Worm (Caenorhabditis elegans) whole organism, dauer: ENCODE data around the gene fan-1.
"Not testable (repeated sequence)": the region's sequence is repeated elsewhere in the genome, so short reads cannot be mapped to it uniquely, and the experiment has no call there.

ENCODE experiments used
- unc-62 ChIP-seq: sonication (generic microtip); optimal IDR thresholded peaks from 2 replicates; lab custom pipeline; 2017; ENCODE audit warnings: missing biosample characterization, missing genetic modification reagents, missing genetic modification characterization

fan-1 gene

DNA sequence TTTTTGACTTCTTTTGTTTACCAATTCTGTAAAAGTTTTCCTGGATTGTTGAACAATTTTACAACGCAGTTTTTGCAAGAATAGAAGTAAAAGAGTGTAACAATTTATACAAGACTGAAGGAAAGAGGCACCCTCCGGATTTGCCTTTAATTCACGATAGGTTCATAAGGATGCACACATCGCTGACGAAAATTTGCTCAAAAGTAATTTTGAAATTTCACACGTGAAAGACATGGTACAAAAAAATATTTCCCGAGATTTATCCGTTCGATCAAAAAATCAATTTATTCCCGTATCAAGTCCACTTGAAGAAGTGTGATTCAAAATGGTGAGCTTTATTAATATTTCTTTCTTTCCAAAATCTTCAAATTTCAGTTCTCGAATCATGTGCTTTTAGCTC lies 29.4 kb downstream of the fan-1 start, which contains the start of gene C43G2.3:
Gene C43G2.3 (plus strand): TSS at position 301 of the 400 bp plus-strand sequence.
- no peak for TF ChIP-seq unc-62

ce11 chrIV:6581658-6582057 lies 33.2 kb downstream of the fan-1 start:
- TF ChIP-seq unc-62 = no peak

- TF ChIP-seq unc-62 = no peak
These were observed 34.1 kb downstream of the fan-1 start, which contains the start of gene odr-8 for ce11 chrIV:6582604-6583003. Gene odr-8 (minus strand): TSS chrIV:6582704.

ce11 chrIV:6585397-6585921 lies 37.0 kb downstream of the fan-1 start, which contains the start of the genes F38A5.2 and dnj-11:
Gene F38A5.2 (minus strand): TSS chrIV:6585400.
Gene dnj-11 (plus strand): TSS chrIV:6585871.
- TF ChIP-seq unc-62 = no peak

DNA sequence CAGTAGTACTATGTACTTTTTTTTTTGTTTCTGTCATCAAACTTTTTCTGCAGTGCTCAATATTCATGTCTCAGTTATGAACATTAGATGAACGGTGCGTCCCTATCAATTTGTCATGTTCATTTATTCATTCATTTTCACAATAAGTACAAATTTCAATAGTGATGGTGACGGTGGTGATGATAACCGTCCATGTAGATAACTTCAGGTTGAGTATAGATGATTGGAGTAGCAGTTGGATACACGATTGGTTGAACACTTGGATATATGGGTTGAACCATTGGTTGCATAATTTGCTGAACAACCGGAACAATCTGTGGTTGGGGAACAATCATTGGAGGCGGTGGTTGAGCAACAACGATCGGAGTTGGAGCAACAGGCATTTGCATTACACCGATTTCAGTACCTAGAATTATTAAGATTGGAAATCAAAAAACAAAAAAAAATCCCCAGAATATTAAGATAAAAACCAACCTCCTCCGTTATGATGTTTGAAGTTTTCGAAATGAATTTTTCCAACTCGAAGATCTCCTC lies 39.7 kb downstream of the fan-1 start:
- no peak for TF ChIP-seq unc-62

ce11 chrIV:6590029-6590428 lies 41.5 kb downstream of the fan-1 start, which contains the start of the genes lec-11 and irld-7:
Gene lec-11 (minus strand): TSS chrIV:6590154.
Gene irld-7 (plus strand): TSS chrIV:6590360.
- TF ChIP-seq unc-62 = no peak

DNA sequence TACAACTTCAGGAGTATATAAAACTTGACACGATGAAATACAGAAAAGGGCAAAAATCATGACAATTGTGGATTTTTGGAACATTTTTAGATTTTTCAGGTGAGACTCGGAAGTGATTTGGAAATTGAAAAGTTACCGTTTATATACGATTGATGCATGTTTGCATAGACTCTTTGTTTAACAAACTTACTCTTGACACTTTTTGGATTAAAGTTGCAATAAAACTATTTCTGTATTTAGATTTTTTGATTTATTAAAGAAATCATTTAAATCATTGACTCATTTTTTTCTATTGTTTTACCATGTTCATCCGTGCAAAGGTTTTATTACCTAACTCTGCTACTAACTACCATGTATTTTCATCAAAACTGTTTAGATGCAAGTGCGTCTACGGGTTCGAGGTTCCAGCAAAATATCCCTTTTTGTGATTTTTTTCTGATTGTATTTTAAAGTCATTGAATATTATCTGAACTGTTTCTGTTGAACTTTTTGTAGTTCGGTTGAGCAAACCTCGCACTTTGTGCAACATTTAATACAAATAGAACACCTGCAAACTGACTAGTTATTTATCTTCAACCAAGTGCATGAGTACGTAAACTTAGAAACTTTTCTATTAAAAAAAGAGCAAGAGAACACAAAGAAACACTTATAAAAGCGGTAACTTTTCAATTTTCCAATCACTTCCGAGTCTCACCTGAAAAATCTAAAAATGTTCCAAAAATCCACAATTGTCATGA lies 42.7 kb downstream of the fan-1 start, which contains the start of the genes nspb-1 and nspb-2:
Gene nspb-1 (minus strand): TSS at position 101 of the 737 bp plus-strand sequence.
Gene nspb-2 (plus strand): TSS at position 687 of the 737 bp plus-strand sequence.
- not testable (repeated sequence) for TF ChIP-seq unc-62

ce11 chrIV:6594871-6595270 lies 46.4 kb downstream of the fan-1 start, which contains the start of gene nspb-3:
Gene nspb-3 (minus strand): TSS chrIV:6594971.
- not testable (repeated sequence) for TF ChIP-seq unc-62

DNA sequence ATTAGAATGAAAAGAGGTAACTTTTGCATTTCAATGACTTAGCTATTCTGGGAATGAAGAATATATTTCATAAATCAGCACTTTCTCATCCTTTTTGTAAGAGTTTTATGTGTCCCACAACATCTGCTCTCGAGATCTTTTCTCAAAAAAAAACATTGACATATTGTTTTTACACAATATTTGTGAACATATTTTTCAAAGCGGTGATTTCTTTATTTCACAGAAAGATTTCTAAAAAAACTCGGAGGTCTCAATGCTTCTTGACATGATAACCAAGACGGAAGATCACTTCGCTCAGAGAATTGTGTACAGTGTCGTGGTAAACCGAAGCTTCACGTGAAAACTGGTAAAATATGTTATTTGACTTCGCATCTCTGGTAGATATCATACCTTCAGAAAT lies 47.4 kb downstream of the fan-1 start, which contains the start of gene F38A5.22:
Gene F38A5.22 (minus strand): TSS at position 29 of the 400 bp plus-strand sequence.
- no peak for TF ChIP-seq unc-62

ce11 chrIV:6597298-6597697 lies 48.8 kb downstream of the fan-1 start, which contains the start of gene F38A5.6:
Gene F38A5.6 (minus strand): TSS chrIV:6597398.
- TF ChIP-seq unc-62 = no peak

ce11 chrIV:6597918-6598317 lies 49.4 kb downstream of the fan-1 start, which contains the start of gene nspb-4:
Gene nspb-4 (plus strand): TSS chrIV:6598218.
- not testable (repeated sequence) for TF ChIP-seq unc-62

- TF ChIP-seq unc-62 = not testable (repeated sequence)
These were observed 50.3 kb downstream of the fan-1 start, which contains the start of gene nspb-5 for ce11 chrIV:6598740-6599139. Gene nspb-5 (plus strand): TSS chrIV:6599040.

- no peak for TF ChIP-seq unc-62
These were observed 51.0 kb downstream of the fan-1 start, which contains the start of gene F38A5.8 for ce11 chrIV:6599447-6599846. Gene F38A5.8 (plus strand): TSS chrIV:6599747.

DNA sequence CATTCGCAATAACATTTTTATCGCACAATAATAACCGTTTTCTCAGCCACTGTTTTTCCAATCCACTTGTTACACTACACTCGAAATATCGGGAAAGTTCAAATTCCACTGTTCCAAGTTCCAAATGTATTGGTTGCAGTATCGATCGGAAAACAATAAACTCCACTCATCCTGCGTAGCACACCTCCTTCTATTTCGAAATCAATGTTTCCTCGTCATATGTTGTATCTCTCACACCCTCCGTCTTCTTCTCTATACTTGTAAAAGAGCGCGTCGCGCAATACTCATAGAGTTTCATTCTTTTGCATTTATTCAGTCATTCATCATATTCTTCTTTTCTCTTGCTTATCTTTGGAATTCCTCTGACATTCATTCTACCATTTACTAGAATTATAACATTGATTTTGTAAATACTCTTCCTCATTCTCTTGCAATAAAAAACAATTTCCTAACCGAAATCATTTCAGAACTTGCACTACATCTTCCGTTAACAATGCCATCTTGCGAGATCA lies 52.8 kb downstream of the fan-1 start, which contains the start of gene sup-36:
Gene sup-36 (plus strand): TSS at position 462 of the 512 bp plus-strand sequence.
- no peak for TF ChIP-seq unc-62
